Worm (Caenorhabditis elegans) whole organism, late embryonic: ENCODE data around the gene F58B4.3.

Experiments used
- C08G9.2 ChIP-seq: sonication (generic microtip); optimal IDR thresholded peaks from 2 replicates; lab custom pipeline; 2016; ENCODE audit warnings: mild to moderate bottlenecking, missing genetic modification characterization, moderate library complexity, missing compliant biosample characterization
- ahr-1 ChIP-seq: sonication (generic microtip); optimal IDR thresholded peaks from 2 replicates; lab custom pipeline; 2016; ENCODE audit warnings: missing genetic modification characterization, missing compliant biosample characterization
- ama-1 ChIP-seq: fragments of 150-350 bp; optimal IDR thresholded peaks from 2 replicates; lab custom pipeline; 2014
- ceh-14 ChIP-seq: sonication (generic microtip); optimal IDR thresholded peaks from 2 replicates; lab custom pipeline; 2016; ENCODE audit warnings: missing genotype, missing genetic modification characterization, missing compliant biosample characterization
- ceh-18 ChIP-seq: sonication (generic microtip); optimal IDR thresholded peaks from 2 replicates; lab custom pipeline; 2016; ENCODE audit warnings: missing genetic modification characterization, missing compliant biosample characterization
- ceh-2 ChIP-seq: sonication (generic microtip); optimal IDR thresholded peaks from 2 replicates; lab custom pipeline; 2016; ENCODE audit warnings: missing genotype, missing genetic modification characterization, missing compliant biosample characterization
- ceh-24 ChIP-seq: sonication (generic microtip); optimal IDR thresholded peaks from 2 replicates; lab custom pipeline; 2016; ENCODE audit warnings: mild to moderate bottlenecking, missing genetic modification characterization, missing compliant biosample characterization
- ceh-30 ChIP-seq: fragments of 150-350 bp; optimal IDR thresholded peaks from 2 replicates; lab custom pipeline; 2014; ENCODE audit warnings: missing biosample characterization, missing genetic modification characterization
- ceh-34 ChIP-seq: sonication (generic microtip); optimal IDR thresholded peaks from 2 replicates; lab custom pipeline; 2016; ENCODE audit warnings: mild to moderate bottlenecking, missing genetic modification characterization, missing compliant biosample characterization
- ceh-45 ChIP-seq: fragments of 200-800 bp; sonication (Bioruptor generic); IDR thresholded peaks from 2 replicates; pipeline ENCODE4 v1.3.6; 2022; ENCODE audit warnings: missing genetic modification reagents, missing genetic modification characterization, missing compliant biosample characterization
- ceh-6 ChIP-seq: fragments of 200-800 bp; sonication (Bioruptor generic); optimal IDR thresholded peaks from 2 replicates; lab custom pipeline; 2018; ENCODE audit warnings: mild to moderate bottlenecking, missing genetic modification characterization, missing compliant biosample characterization
- ceh-9 ChIP-seq: sonication (generic microtip); optimal IDR thresholded peaks from 2 replicates; lab custom pipeline; 2016; ENCODE audit warnings: mild to moderate bottlenecking, missing genetic modification characterization, inconsistent platforms, missing compliant biosample characterization
- che-1 ChIP-seq: sonication (generic microtip); optimal IDR thresholded peaks from 2 replicates; lab custom pipeline; 2016; ENCODE audit warnings: mild to moderate bottlenecking, missing genetic modification characterization, missing compliant biosample characterization
- dve-1 ChIP-seq: sonication (generic microtip); optimal IDR thresholded peaks from 2 replicates; lab custom pipeline; 2017; ENCODE audit warnings: antibody characterized with exemption, mild to moderate bottlenecking, missing genetic modification characterization, missing compliant biosample characterization
- elt-2 ChIP-seq: sonication (generic microtip); optimal IDR thresholded peaks from 2 replicates; lab custom pipeline; 2016; ENCODE audit warnings: missing genetic modification reagents, missing genetic modification characterization, missing compliant biosample characterization
- ets-4 ChIP-seq: sonication (generic microtip); optimal IDR thresholded peaks from 2 replicates; lab custom pipeline; 2016; ENCODE audit warnings: missing genetic modification characterization, missing compliant biosample characterization
- eyg-1 ChIP-seq: sonication (generic microtip); optimal IDR thresholded peaks from 2 replicates; lab custom pipeline; 2016; ENCODE audit warnings: missing genotype, missing genetic modification characterization, missing compliant biosample characterization
- fkh-6 ChIP-seq: sonication (generic microtip); optimal IDR thresholded peaks from 2 replicates; lab custom pipeline; 2016; ENCODE audit warnings: missing genetic modification characterization, missing compliant biosample characterization
- hlh-15 ChIP-seq: sonication (generic microtip); optimal IDR thresholded peaks from 2 replicates; lab custom pipeline; 2016; ENCODE audit warnings: missing genetic modification characterization, missing compliant biosample characterization
- hlh-8 ChIP-seq: sonication (generic microtip); optimal IDR thresholded peaks from 2 replicates; lab custom pipeline; 2016; ENCODE audit warnings: missing genotype, missing genetic modification characterization, missing compliant biosample characterization
- lim-6 ChIP-seq: sonication (generic microtip); optimal IDR thresholded peaks from 2 replicates; lab custom pipeline; 2016; ENCODE audit warnings: missing genetic modification characterization, missing compliant biosample characterization
- lin-11 ChIP-seq: fragments of 200-800 bp; sonication (Bioruptor generic); optimal IDR thresholded peaks from 2 replicates; lab custom pipeline; 2018; ENCODE audit warnings: mild to moderate bottlenecking, missing genetic modification characterization, missing compliant biosample characterization
- mec-3 ChIP-seq: sonication (generic microtip); optimal IDR thresholded peaks from 2 replicates; lab custom pipeline; 2016; ENCODE audit warnings: borderline replicate concordance, missing genetic modification characterization, missing compliant biosample characterization
- nfya-1 ChIP-seq: sonication (generic microtip); optimal IDR thresholded peaks from 2 replicates; lab custom pipeline; 2017; ENCODE audit warnings: missing genetic modification characterization, mild to moderate bottlenecking, missing compliant biosample characterization, antibody characterized with exemption, moderate library complexity
- nhr-232 ChIP-seq: sonication (generic microtip); optimal IDR thresholded peaks from 2 replicates; lab custom pipeline; 2016; ENCODE audit warnings: missing genetic modification characterization, missing compliant biosample characterization
- npax-4 ChIP-seq: sonication (generic microtip); optimal IDR thresholded peaks from 2 replicates; lab custom pipeline; 2016; ENCODE audit warnings: missing genetic modification characterization, missing compliant biosample characterization
- odd-2 ChIP-seq: sonication (generic microtip); optimal IDR thresholded peaks from 2 replicates; lab custom pipeline; 2017; ENCODE audit warnings: antibody characterized with exemption, mild to moderate bottlenecking, missing genetic modification characterization, missing compliant biosample characterization
- pag-3 ChIP-seq: sonication (generic microtip); optimal IDR thresholded peaks from 2 replicates; lab custom pipeline; 2016; ENCODE audit warnings: missing compliant biosample characterization, missing genetic modification characterization, borderline replicate concordance
- pax-1 ChIP-seq: fragments of 150-350 bp; optimal IDR thresholded peaks from 2 replicates; lab custom pipeline; 2014; ENCODE audit warnings: missing biosample characterization, missing genetic modification characterization
- pha-2 ChIP-seq: sonication (generic microtip); optimal IDR thresholded peaks from 2 replicates; lab custom pipeline; 2017; ENCODE audit warnings: mild to moderate bottlenecking, missing genetic modification characterization, missing compliant biosample characterization
- pros-1 ChIP-seq: fragments of 150-350 bp; optimal IDR thresholded peaks from 2 replicates; lab custom pipeline; 2014; ENCODE audit warnings: missing biosample characterization, missing genetic modification reagents, missing genetic modification characterization
- ref-2 ChIP-seq: sonication (generic microtip); optimal IDR thresholded peaks from 2 replicates; lab custom pipeline; 2016; ENCODE audit warnings: missing genetic modification characterization, missing compliant biosample characterization
- rnt-1 ChIP-seq: sonication (generic microtip); optimal IDR thresholded peaks from 2 replicates; lab custom pipeline; 2016; ENCODE audit warnings: missing genetic modification characterization, missing compliant biosample characterization
- sox-2 ChIP-seq: fragments of 200-800 bp; sonication (Bioruptor generic); IDR thresholded peaks from 2 replicates; pipeline ENCODE4 v1.3.6; 2022; ENCODE audit warnings: missing genetic modification reagents, missing genetic modification characterization, missing compliant biosample characterization
- syd-9 ChIP-seq: sonication (generic microtip); optimal IDR thresholded peaks from 2 replicates; lab custom pipeline; 2016; ENCODE audit warnings: mild to moderate bottlenecking, missing genetic modification characterization, moderate library complexity, missing compliant biosample characterization
- ttx-3 ChIP-seq: sonication (generic microtip); optimal IDR thresholded peaks from 2 replicates; lab custom pipeline; 2016; ENCODE audit warnings: missing genetic modification reagents, missing genetic modification characterization, missing compliant biosample characterization
- unc-3 ChIP-seq, 2 experiments: fragments of 200-800 bp in 1 of 2; sonication (Bioruptor generic) in 1 of 2; sonication (generic microtip) in 1 of 2; conservative IDR thresholded peaks in 1 of 2; optimal IDR thresholded peaks in 1 of 2; 2 replicates each; pipeline versions ENCODE4 v1.3.6 to Lab custom; 2016 to 2022; ENCODE audit warnings: missing compliant biosample characterization in 2 of 2, missing genetic modification characterization in 2 of 2, missing genetic modification reagents in 1 of 2
- zip-5 ChIP-seq: sonication (generic microtip); optimal IDR thresholded peaks from 2 replicates; lab custom pipeline; 2016; ENCODE audit warnings: missing genetic modification characterization, missing compliant biosample characterization
- ztf-16 ChIP-seq: sonication (generic microtip); optimal IDR thresholded peaks from 2 replicates; lab custom pipeline; 2017; ENCODE audit warnings: missing genetic modification characterization, missing compliant biosample characterization

The F58B4.3 gene

DNA sequence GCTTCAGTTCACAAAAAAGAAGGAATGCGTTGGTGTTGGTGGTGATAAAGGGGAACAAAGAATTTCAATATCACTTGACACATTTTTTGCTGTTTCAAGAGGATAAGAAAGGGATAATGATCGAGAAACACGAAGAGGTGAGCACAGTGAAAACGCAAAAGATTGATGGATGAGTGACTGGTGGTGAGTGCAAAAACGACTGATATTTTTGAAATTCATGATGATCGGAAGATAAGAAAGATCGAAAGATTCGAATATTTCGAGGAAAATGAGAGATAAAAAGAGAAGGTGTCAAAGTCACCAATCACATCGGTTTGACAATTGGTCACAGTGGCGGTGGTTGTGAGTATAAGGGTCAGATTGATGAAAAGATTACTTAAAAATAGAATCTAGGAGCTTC lies 13.7 kb upstream of the F58B4.3 start:
- TF ChIP-seq ceh-18 (tag; lab: Kevin White, UChicago) = peak; percentile 2
- no peak for TF ChIP-seq unc-3 (GFP tag; conservative IDR thresholded peaks at IDR 0.05; lab: Robert Waterston, UW)
- no peak for TF ChIP-seq unc-3 (tag; optimal IDR thresholded peaks at IDR 0.05; lab: Kevin White, UChicago)
- TF ChIP-seq, all 69 proteins: peak for 1

DNA sequence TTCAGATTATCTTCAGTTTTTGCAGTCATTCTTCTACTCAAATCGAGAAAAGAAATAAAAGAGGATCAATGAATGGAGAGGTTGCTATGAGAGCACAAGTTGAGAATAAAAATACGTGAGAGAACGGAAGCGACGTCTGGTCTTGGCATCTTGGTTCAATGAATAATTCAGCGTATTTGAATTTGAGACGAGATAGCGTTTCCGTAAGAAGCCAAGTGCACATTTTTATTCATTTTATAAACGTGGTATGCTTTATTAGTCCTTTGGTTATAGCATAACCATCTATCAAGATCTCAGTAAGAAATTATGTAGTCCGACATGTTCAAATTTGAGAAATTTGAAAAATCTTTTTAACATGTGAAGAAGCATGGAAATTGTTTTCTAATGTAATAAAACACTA lies 11.2 kb upstream of the F58B4.3 start, which contains the start of gene F58B4.2:
Gene F58B4.2 (minus strand): TSS at position 101 of the 400 bp plus-strand sequence.
- TF ChIP-seq syd-9 (tag; lab: Kevin White, UChicago) (no peak), npax-4 (no peak), ceh-9 (tag; lab: Kevin White, UChicago) (no peak), ref-2 (tag; lab: Kevin White, UChicago) (no peak), pros-1 (no peak), ceh-45 (GFP tag; lab: Robert Waterston, UW) (no peak), nhr-232 (no peak), rnt-1 (tag; lab: Kevin White, UChicago) (no peak), sox-2 (GFP tag; lab: Robert Waterston, UW) (no peak), ama-1 (lab: Kevin White, UChicago) (no peak), pha-2 (no peak), hlh-8 (tag; lab: Kevin White, UChicago) (no peak), ceh-14 (tag; lab: Kevin White, UChicago) (no peak), C08G9.2 (no peak), che-1 (tag; lab: Kevin White, UChicago) (no peak)

DNA sequence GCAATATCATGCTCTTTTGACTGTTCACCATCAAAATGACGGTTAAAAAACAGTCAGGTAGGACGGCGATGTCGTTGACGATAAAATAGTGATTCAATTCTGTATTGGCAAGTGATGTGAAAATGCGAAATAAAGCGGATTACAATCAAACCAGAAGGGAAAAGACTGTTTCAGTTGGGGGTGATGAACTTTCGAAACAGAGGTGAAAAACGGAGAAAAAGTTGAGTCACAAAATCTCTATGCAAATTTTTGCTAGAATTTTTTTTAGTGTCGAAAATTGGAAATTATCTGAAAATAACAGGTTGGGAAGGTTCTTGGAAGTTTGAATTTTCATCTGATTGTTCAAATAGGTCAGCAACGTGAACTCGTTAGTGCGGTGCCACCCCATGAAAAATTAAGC lies 7.9 kb upstream of the F58B4.3 start, which contains the start of gene nas-31:
Gene nas-31 (minus strand): TSS at position 101 of the 400 bp plus-strand sequence.
- TF ChIP-seq fkh-6 (tag; lab: Kevin White, UChicago) = no peak
- TF ChIP-seq ztf-16 (tag; lab: Kevin White, UChicago) = no peak
- TF ChIP-seq hlh-8 (tag; lab: Kevin White, UChicago) = no peak
- no peak for TF ChIP-seq ceh-30 (tag; lab: Kevin White, UChicago)
- TF ChIP-seq pha-2 = no peak
- no peak for TF ChIP-seq ahr-1 (tag; lab: Kevin White, UChicago)
- no peak for TF ChIP-seq syd-9 (tag; lab: Kevin White, UChicago)
- TF ChIP-seq ceh-24 (tag; lab: Kevin White, UChicago) = no peak
- TF ChIP-seq ets-4 (tag; lab: Kevin White, UChicago) = no peak
- no peak for TF ChIP-seq che-1 (tag; lab: Kevin White, UChicago)
- no peak for TF ChIP-seq pax-1 (tag; lab: Kevin White, UChicago)
- no peak for TF ChIP-seq pag-3
- no peak for TF ChIP-seq eyg-1 (tag; lab: Kevin White, UChicago)
- no peak for TF ChIP-seq dve-1
- no peak for TF ChIP-seq lin-11
- no peak for TF ChIP-seq ceh-34 (tag; lab: Kevin White, UChicago)
- TF ChIP-seq elt-2 (tag; lab: Kevin White, UChicago) = no peak

DNA sequence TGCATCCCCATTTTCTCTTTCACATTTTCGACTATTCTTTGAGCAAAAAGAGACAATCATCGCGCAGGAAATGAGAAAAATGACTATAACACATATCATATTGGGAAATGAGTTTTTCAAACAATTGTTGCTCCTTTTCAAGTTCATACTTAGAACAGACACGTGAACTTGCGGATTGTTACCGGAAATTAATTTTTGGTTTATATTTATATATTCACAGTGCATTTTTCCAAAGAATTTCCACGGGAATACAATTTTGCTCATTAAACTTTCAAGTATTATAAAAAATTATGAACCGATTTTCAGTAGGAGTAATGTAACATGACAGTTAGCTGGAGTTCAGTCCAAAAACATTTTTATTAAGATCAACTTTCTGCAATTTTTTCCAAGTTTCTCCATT lies 6.4 kb upstream of the F58B4.3 start, which contains the start of gene F58B4.7:
Gene F58B4.7 (minus strand): TSS at position 101 of the 400 bp plus-strand sequence.
- TF ChIP-seq ttx-3 (tag; lab: Kevin White, UChicago) (no peak), ceh-2 (tag; lab: Kevin White, UChicago) (no peak), nfya-1 (tag; lab: Kevin White, UChicago) (no peak), ceh-34 (tag; lab: Kevin White, UChicago) (no peak), hlh-15 (no peak), ceh-6 (GFP tag; lab: Kevin White, UChicago) (no peak), zip-5 (no peak), mec-3 (tag; lab: Kevin White, UChicago) (no peak), odd-2 (tag; lab: Kevin White, UChicago) (no peak), lim-6 (tag; lab: Kevin White, UChicago) (no peak), hlh-8 (tag; lab: Kevin White, UChicago) (no peak), dve-1 (no peak), pax-1 (tag; lab: Kevin White, UChicago) (no peak)
- TF ChIP-seq, all 69 proteins: peak for 0
